Worm (Caenorhabditis elegans) whole organism, L4/young adult: Measurements from ENCODE around the gene math-39.

Source experiments
- W03F9.2 ChIP-seq: fragments of 150-350 bp; optimal IDR thresholded peaks from 2 replicates; lab custom pipeline; 2014; ENCODE audit warnings: missing biosample characterization, missing genetic modification characterization
- dao-5 ChIP-seq: sonication (generic microtip); optimal IDR thresholded peaks from 2 replicates; lab custom pipeline; 2016; ENCODE audit warnings: missing genotype, missing genetic modification characterization, moderate library complexity, missing compliant biosample characterization
- him-1 ChIP-seq: sonication (generic microtip); optimal IDR thresholded peaks from 2 replicates; lab custom pipeline; 2016; ENCODE audit warnings: missing genotype, missing genetic modification reagents, missing genetic modification characterization, missing compliant biosample characterization

The math-39 gene

ce11 chrII:1869120-1869519, 37.0 kb downstream of the math-39 start, which contains the start of gene math-14:
TSS of gene math-14 (plus strand) at chrII:1869420.
- TF ChIP-seq W03F9.2 (tag; lab: Kevin White, UChicago), result no peak
- TF ChIP-seq him-1 (tag; lab: Kevin White, UChicago), result no peak
- no peak for TF ChIP-seq dao-5 (tag; lab: Kevin White, UChicago)

DNA sequence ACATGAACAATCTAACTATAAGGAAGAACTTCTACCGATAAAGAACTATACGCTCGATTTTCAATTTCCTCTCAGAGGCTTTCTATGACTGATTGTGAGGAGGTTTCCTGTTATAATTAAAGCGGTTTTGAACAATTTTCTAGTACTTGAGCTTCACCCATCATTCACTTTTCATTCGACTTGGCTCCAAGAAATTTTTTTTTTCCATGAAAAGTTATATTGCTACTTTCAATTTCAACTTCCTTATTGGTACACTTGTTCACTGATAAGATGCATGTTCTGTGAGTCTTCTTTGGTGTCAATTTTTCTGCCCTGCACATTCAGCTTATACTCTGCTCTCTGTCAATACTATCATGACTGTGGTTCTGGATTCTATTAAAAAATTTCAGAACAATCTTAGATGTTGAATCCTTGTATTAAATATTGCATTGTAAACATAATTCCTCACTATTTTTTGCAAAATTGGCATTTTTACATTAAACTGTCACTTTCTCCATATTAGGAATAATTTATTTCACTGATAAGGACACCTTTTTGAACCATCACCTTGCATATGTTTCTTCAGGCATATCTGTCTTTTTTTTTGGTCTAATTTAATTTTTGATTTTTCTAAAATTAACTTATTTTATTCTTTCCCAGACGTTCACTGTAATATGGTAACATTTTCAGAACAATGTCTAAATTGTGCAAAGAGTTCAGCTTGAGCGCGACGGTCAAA, 38.9 kb downstream of the math-39 start, which contains the start of gene math-10:
math-10 (plus strand) TSS at position 668 of the 718 bp plus-strand sequence.
- TF ChIP-seq dao-5 (tag; lab: Kevin White, UChicago) (no peak), him-1 (tag; lab: Kevin White, UChicago) (no peak), W03F9.2 (tag; lab: Kevin White, UChicago) (no peak)

ce11 chrII:1875658-1876057, 43.5 kb downstream of the math-39 start, which contains the start of gene math-13:
TSS of gene math-13 (plus strand) at chrII:1875958.
- no peak for TF ChIP-seq W03F9.2 (tag; lab: Kevin White, UChicago)
- TF ChIP-seq him-1 (tag; lab: Kevin White, UChicago), result no peak
- TF ChIP-seq dao-5 (tag; lab: Kevin White, UChicago), result no peak

DNA sequence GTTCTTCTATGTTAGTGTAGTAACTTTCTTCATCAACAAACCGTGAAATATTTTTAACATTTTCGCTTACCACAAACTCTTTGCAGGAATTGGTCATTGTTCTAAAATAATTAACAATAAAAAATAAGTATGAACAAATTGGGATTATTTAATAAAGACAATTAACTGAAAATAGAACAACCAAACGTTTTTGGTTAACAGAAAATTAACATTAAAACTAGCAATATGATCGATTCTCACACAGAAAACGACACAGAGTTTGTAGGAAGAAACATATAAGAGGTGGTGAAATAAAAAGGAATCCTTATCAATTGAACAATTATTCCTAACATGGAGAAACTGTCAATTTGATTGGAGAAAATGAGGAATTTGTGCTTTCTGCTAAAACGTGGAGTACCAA, 46.5 kb downstream of the math-39 start, which contains the start of gene math-16:
math-16 (minus strand) TSS at position 101 of the 400 bp plus-strand sequence.
- TF ChIP-seq him-1 (tag; lab: Kevin White, UChicago) (no peak), W03F9.2 (tag; lab: Kevin White, UChicago) (no peak), dao-5 (tag; lab: Kevin White, UChicago) (no peak)

ce11 chrII:1882705-1883104, 50.6 kb downstream of the math-39 start, which contains the start of gene math-5:
TSS of gene math-5 (minus strand) at chrII:1882805.
- TF ChIP-seq W03F9.2 (tag; lab: Kevin White, UChicago) (no peak), dao-5 (tag; lab: Kevin White, UChicago) (no peak), him-1 (tag; lab: Kevin White, UChicago) (no peak)
